Fruit fly (Drosophila melanogaster) whole organism, prepupa: ENCODE measurements around the gene fbl.

Experiments used
- Blimp-1 ChIP-seq: fragments of 200-800 bp; sonication (Bioruptor generic); optimal IDR thresholded peaks from 3 replicates; lab custom pipeline; 2017; ENCODE audit warnings: missing biosample characterization, missing genetic modification characterization, mild to moderate bottlenecking, moderate library complexity, missing genetic modification reagents
- CG10631 ChIP-seq: fragments of 200-800 bp; sonication (Bioruptor generic); optimal IDR thresholded peaks from 2 replicates; lab custom pipeline; 2016; ENCODE audit warnings: missing biosample characterization, missing genetic modification characterization
- CG10669 ChIP-seq: fragments of 200-800 bp; sonication (Bioruptor generic); optimal IDR thresholded peaks from 3 replicates; lab custom pipeline; 2018; ENCODE audit warnings: missing biosample characterization, mild to moderate bottlenecking, missing genetic modification characterization, moderate library complexity
- CG11294 ChIP-seq: fragments of 200-800 bp; sonication (Bioruptor generic); IDR thresholded peaks from 2 replicates; pipeline ENCODE4 v1.3.6; 2022; ENCODE audit warnings: missing biosample characterization, missing genetic modification characterization
- CG11762 ChIP-seq: fragments of 200-800 bp; sonication (Bioruptor generic); optimal IDR thresholded peaks from 3 replicates; lab custom pipeline; 2016; ENCODE audit warnings: missing biosample characterization, missing genetic modification characterization; ENCODE audit not compliant: insufficient read depth
- CG11902 ChIP-seq: fragments of 200-800 bp; sonication (Bioruptor generic); optimal IDR thresholded peaks from 3 replicates; lab custom pipeline; 2016; ENCODE audit warnings: missing biosample characterization, missing genetic modification characterization
- CG15336 ChIP-seq: fragments of 200-800 bp; sonication (Bioruptor generic); IDR thresholded peaks from 2 replicates; pipeline ENCODE4 v1.3.6; 2022; ENCODE audit warnings: missing biosample characterization, missing genetic modification characterization
- CG1621 ChIP-seq: fragments of 200-800 bp; sonication (Bioruptor generic); optimal IDR thresholded peaks from 3 replicates; lab custom pipeline; 2018; ENCODE audit warnings: missing biosample characterization, mild to moderate bottlenecking, missing genetic modification characterization
- CG16779 ChIP-seq: fragments of 200-800 bp; sonication (Bioruptor generic); optimal IDR thresholded peaks from 3 replicates; lab custom pipeline; 2017; ENCODE audit warnings: missing biosample characterization, mild to moderate bottlenecking, missing genetic modification characterization
- CG3032 ChIP-seq: fragments of 200-800 bp; optimal IDR thresholded peaks from 2 replicates; lab custom pipeline; 2019; ENCODE audit warnings: missing biosample characterization, mild to moderate bottlenecking, missing genetic modification characterization, moderate library complexity
- CG31627 ChIP-seq: fragments of 200-800 bp; sonication (Bioruptor generic); optimal IDR thresholded peaks from 3 replicates; lab custom pipeline; 2016; ENCODE audit warnings: missing biosample characterization, missing genetic modification characterization
- CG32006 ChIP-seq: fragments of 200-800 bp; sonication (Bioruptor generic); optimal IDR thresholded peaks from 3 replicates; lab custom pipeline; 2017; ENCODE audit warnings: missing biosample characterization, mild to moderate bottlenecking, missing genetic modification characterization
- CG34406 ChIP-seq: fragments of 200-800 bp; sonication (Bioruptor generic); optimal IDR thresholded peaks from 3 replicates; lab custom pipeline; 2016; ENCODE audit warnings: missing biosample characterization, missing genetic modification characterization
- CG3919 ChIP-seq: fragments of 200-800 bp; sonication (Bioruptor generic); optimal IDR thresholded peaks from 3 replicates; lab custom pipeline; 2016; ENCODE audit warnings: missing biosample characterization, missing genetic modification characterization
- CG4318 ChIP-seq: fragments of 200-800 bp; sonication (Bioruptor generic); optimal IDR thresholded peaks from 3 replicates; lab custom pipeline; 2017; ENCODE audit warnings: missing biosample characterization, mild to moderate bottlenecking, missing genetic modification characterization
- CG6163 ChIP-seq: fragments of 200-800 bp; sonication (Bioruptor generic); IDR thresholded peaks from 3 replicates; pipeline ENCODE4 v1.3.6; 2022; ENCODE audit warnings: missing biosample characterization, missing genetic modification characterization
- CG6276 ChIP-seq: fragments of 200-800 bp; sonication (Bioruptor generic); optimal IDR thresholded peaks from 2 replicates; lab custom pipeline; 2017; ENCODE audit warnings: missing biosample characterization, mild to moderate bottlenecking, missing genetic modification characterization
- CG6792 ChIP-seq: fragments of 200-800 bp; sonication (Bioruptor generic); optimal IDR thresholded peaks from 3 replicates; lab custom pipeline; 2016; ENCODE audit warnings: missing biosample characterization, missing genetic modification characterization
- CG6808 ChIP-seq: fragments of 200-800 bp; sonication (Bioruptor generic); optimal IDR thresholded peaks from 3 replicates; lab custom pipeline; 2017; ENCODE audit warnings: missing biosample characterization, missing genetic modification characterization, mild to moderate bottlenecking, moderate library complexity, missing genetic modification reagents
- CG7368 ChIP-seq: fragments of 200-800 bp; sonication (Bioruptor generic); optimal IDR thresholded peaks from 3 replicates; lab custom pipeline; 2016; ENCODE audit warnings: missing biosample characterization, missing genetic modification characterization
- CG8119 ChIP-seq: fragments of 200-800 bp; sonication (Bioruptor generic); IDR thresholded peaks from 3 replicates; pipeline ENCODE4 v1.3.6; 2022; ENCODE audit warnings: missing biosample characterization, missing genetic modification characterization
- CG8319 ChIP-seq: fragments of 200-800 bp; sonication (Bioruptor generic); optimal IDR thresholded peaks from 3 replicates; lab custom pipeline; 2016; ENCODE audit warnings: missing biosample characterization, missing genetic modification characterization
- CG9139 ChIP-seq: fragments of 200-800 bp; sonication (Bioruptor generic); optimal IDR thresholded peaks from 3 replicates; lab custom pipeline; 2017; ENCODE audit warnings: missing biosample characterization, mild to moderate bottlenecking, missing genetic modification characterization
- Eip75B ChIP-seq: fragments of 200-800 bp; sonication (Bioruptor generic); optimal IDR thresholded peaks from 3 replicates; lab custom pipeline; 2016; ENCODE audit warnings: missing biosample characterization, missing genetic modification characterization
- Eip78C ChIP-seq: fragments of 200-800 bp; sonication (Bioruptor generic); peaks from one replicate; lab custom pipeline; 2016; ENCODE audit warnings: missing biosample characterization, missing genetic modification characterization
- Eip93F ChIP-seq: fragments of 200-800 bp; sonication (Bioruptor generic); optimal IDR thresholded peaks from 2 replicates; lab custom pipeline; 2016; ENCODE audit warnings: missing biosample characterization, mild to moderate bottlenecking, missing genetic modification characterization
- Ets21C ChIP-seq: fragments of 200-800 bp; sonication (Bioruptor generic); optimal IDR thresholded peaks from 3 replicates; lab custom pipeline; 2016; ENCODE audit warnings: missing biosample characterization, missing genetic modification characterization
- Ets96B ChIP-seq: fragments of 200-800 bp; optimal IDR thresholded peaks from 2 replicates; lab custom pipeline; 2019; ENCODE audit warnings: missing biosample characterization, mild to moderate bottlenecking, missing genetic modification characterization, moderate library complexity
- Gug ChIP-seq: fragments of 200-800 bp; sonication (Bioruptor generic); IDR thresholded peaks from 2 replicates; pipeline ENCODE4 v1.3.6; 2022; ENCODE audit warnings: missing biosample characterization, missing genetic modification characterization
- Hr38 ChIP-seq: sonication (Bioruptor generic); optimal IDR thresholded peaks from 2 replicates; lab custom pipeline; 2016; ENCODE audit warnings: missing biosample characterization, missing genetic modification characterization
- Hr39 ChIP-seq: fragments of 200-800 bp; sonication (Bioruptor generic); optimal IDR thresholded peaks from 2 replicates; lab custom pipeline; 2016; ENCODE audit warnings: missing biosample characterization, missing genetic modification characterization
- Lpt ChIP-seq: fragments of 200-800 bp; sonication (Bioruptor generic); optimal IDR thresholded peaks from 3 replicates; lab custom pipeline; 2016; ENCODE audit warnings: missing biosample characterization, missing genetic modification characterization
- Met ChIP-seq: fragments of 200-800 bp; sonication (Bioruptor generic); optimal IDR thresholded peaks from 3 replicates; lab custom pipeline; 2016; ENCODE audit warnings: missing biosample characterization, missing genetic modification characterization
- OdsH ChIP-seq: fragments of 200-800 bp; sonication (Bioruptor generic); optimal IDR thresholded peaks from 3 replicates; lab custom pipeline; 2016; ENCODE audit warnings: missing biosample characterization, missing genetic modification characterization
- Smox ChIP-seq: fragments of 200-800 bp; sonication (Bioruptor generic); optimal IDR thresholded peaks from 3 replicates; lab custom pipeline; 2016; ENCODE audit warnings: missing biosample characterization, missing genetic modification characterization
- Sox102F ChIP-seq: fragments of 200-800 bp; sonication (Bioruptor generic); optimal IDR thresholded peaks from 2 replicates; lab custom pipeline; 2016; ENCODE audit warnings: missing biosample characterization, mild to moderate bottlenecking, missing genetic modification characterization
- Sox14 ChIP-seq: fragments of 200-800 bp; sonication (Bioruptor generic); optimal IDR thresholded peaks from 3 replicates; lab custom pipeline; 2016; ENCODE audit warnings: missing biosample characterization, missing genetic modification characterization
- Sox15 ChIP-seq: fragments of 200-800 bp; sonication (Bioruptor generic); optimal IDR thresholded peaks from 3 replicates; lab custom pipeline; 2016; ENCODE audit warnings: missing biosample characterization, missing genetic modification characterization
- achi ChIP-seq: fragments of 200-800 bp; sonication (Bioruptor generic); optimal IDR thresholded peaks from 3 replicates; lab custom pipeline; 2016; ENCODE audit warnings: missing biosample characterization, missing genetic modification characterization
- acj6 ChIP-seq: fragments of 200-800 bp; sonication (Bioruptor generic); optimal IDR thresholded peaks from 3 replicates; lab custom pipeline; 2016; ENCODE audit warnings: missing biosample characterization, missing genetic modification characterization
- cyc ChIP-seq: fragments of 200-800 bp; sonication (Bioruptor generic); optimal IDR thresholded peaks from 3 replicates; lab custom pipeline; 2016; ENCODE audit warnings: missing biosample characterization, missing genetic modification characterization
- dac ChIP-seq: fragments of 200-800 bp; sonication (Bioruptor generic); optimal IDR thresholded peaks from 2 replicates; lab custom pipeline; 2017; ENCODE audit warnings: missing biosample characterization, mild to moderate bottlenecking, missing genetic modification characterization
- fd59A ChIP-seq: fragments of 200-800 bp; sonication (Bioruptor generic); optimal IDR thresholded peaks from 2 replicates; lab custom pipeline; 2017; ENCODE audit warnings: missing biosample characterization, mild to moderate bottlenecking, missing genetic modification characterization, missing genetic modification reagents
- fd85E ChIP-seq: fragments of 200-800 bp; sonication (Bioruptor generic); optimal IDR thresholded peaks from 3 replicates; lab custom pipeline; 2016; ENCODE audit warnings: missing biosample characterization, missing genetic modification characterization
- lz ChIP-seq: fragments of 200-800 bp; sonication (Bioruptor generic); optimal IDR thresholded peaks from 3 replicates; lab custom pipeline; 2016; ENCODE audit warnings: missing biosample characterization, missing genetic modification characterization
- net ChIP-seq: fragments of 200-800 bp; sonication (Bioruptor generic); optimal IDR thresholded peaks from 3 replicates; lab custom pipeline; 2016; ENCODE audit warnings: missing biosample characterization, missing genetic modification characterization
- pdm3 ChIP-seq: fragments of 200-800 bp; sonication (Bioruptor generic); optimal IDR thresholded peaks from 3 replicates; lab custom pipeline; 2016; ENCODE audit warnings: missing biosample characterization, missing genetic modification characterization
- salr ChIP-seq, 2 experiments: fragments of 200-800 bp; sonication (Bioruptor generic); optimal IDR thresholded peaks; 3 replicates each; lab custom pipeline; 2016 to 2018; ENCODE audit warnings: missing biosample characterization in 2 of 2, missing genetic modification characterization in 2 of 2, mild to moderate bottlenecking in 1 of 2
- svp ChIP-seq: fragments of 200-800 bp; sonication (Bioruptor generic); peaks from one replicate; lab custom pipeline; 2016; ENCODE audit warnings: missing biosample characterization, missing genetic modification characterization
- topi ChIP-seq: fragments of 200-800 bp; sonication (Bioruptor generic); optimal IDR thresholded peaks from 3 replicates; lab custom pipeline; 2016; ENCODE audit warnings: missing biosample characterization, missing genetic modification characterization
- vri ChIP-seq: fragments of 200-800 bp; sonication (Bioruptor generic); optimal IDR thresholded peaks from 3 replicates; lab custom pipeline; 2016; ENCODE audit warnings: missing biosample characterization, mild to moderate bottlenecking, missing genetic modification characterization

The fbl gene

DNA sequence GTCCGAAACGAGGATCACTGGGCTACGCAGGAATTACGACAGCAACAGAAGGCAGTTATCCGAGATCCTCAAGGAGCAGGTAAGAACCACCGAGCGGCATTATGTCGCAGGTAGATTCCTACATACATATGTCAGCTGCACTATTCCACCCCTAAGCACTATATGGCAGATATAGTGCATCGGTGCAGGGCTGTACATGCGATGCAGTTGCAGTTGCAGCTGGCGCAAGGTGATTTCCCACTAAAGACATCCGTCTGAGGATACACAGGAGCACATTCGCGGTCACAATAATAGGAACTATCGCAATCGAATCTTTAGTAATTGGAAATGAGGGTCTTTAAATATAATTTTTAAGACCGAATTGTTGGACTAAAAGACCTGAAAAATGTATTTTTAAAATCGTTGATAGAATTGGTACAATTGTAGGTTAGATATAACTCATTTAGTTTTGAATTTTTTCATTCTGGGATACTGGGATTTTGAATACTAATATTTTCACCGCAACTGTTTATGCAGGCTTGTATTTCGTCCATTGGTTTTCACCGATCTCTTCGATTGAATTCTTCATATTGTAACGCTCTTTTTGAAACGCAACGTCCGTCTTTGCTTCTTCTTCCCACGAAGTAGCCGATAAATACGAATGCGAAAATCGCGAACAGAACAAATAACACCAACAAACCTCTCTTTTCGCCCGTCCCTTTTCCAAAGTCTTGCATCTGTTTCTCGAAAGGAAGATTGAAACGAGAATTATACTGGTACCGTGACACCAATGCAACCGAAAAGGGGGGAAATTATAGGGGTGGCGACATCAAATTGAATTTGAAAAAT is 18.6 kb downstream of the fbl start:
- TF ChIP-seq Smox (GFP tag; lab: Kevin White, UChicago) (peak; percentile 72), CG15336 (GFP tag; lab: Robert Waterston, UW) (peak; percentile 25; the same call in 1 of the 2 replicates), Eip78C (GFP tag; lab: Kevin White, UChicago) (peak; percentile 91), svp (GFP tag; lab: Kevin White, UChicago) (peak; percentile 80), CG6163 (GFP tag; lab: Robert Waterston, UW) (peak; percentile 77), achi (GFP tag; lab: Kevin White, UChicago) (peak; percentile 66), CG11902 (GFP tag; lab: Kevin White, UChicago) (peak; percentile 62), CG31627 (peak; percentile 64), Hr38 (GFP tag; lab: Kevin White, UChicago) (no peak), CG1621 (tag; lab: Kevin White, UChicago) (peak; percentile 75), Hr39 (GFP tag; lab: Kevin White, UChicago) (peak; percentile 70), CG6792 (peak; percentile 72), vri (peak; percentile 49), CG9139 (GFP tag; lab: Kevin White, UChicago) (peak; percentile 73), CG8119 (GFP tag; lab: Robert Waterston, UW) (no peak), CG3919 (peak; percentile 56), Ets96B (peak; percentile 83), Eip75B (GFP tag; lab: Kevin White, UChicago) (peak; percentile 69), dac (GFP tag; lab: Kevin White, UChicago) (no peak), Sox14 (GFP tag; lab: Kevin White, UChicago) (peak; percentile 56), CG32006 (GFP tag; lab: Kevin White, UChicago) (no peak), CG34406 (peak; percentile 60), CG4318 (GFP tag; lab: Kevin White, UChicago) (no peak), cyc (GFP tag; lab: Kevin White, UChicago) (peak; percentile 53), Lpt (GFP tag; lab: Kevin White, UChicago) (no peak), CG6276 (no peak), CG10669 (peak; percentile 77), Blimp-1 (GFP tag; lab: Kevin White, UChicago) (no peak), CG10631 (GFP tag; lab: Kevin White, UChicago) (peak; percentile 39), CG11294 (GFP tag; lab: Robert Waterston, UW) (no peak), CG6808 (GFP tag; lab: Kevin White, UChicago) (peak; percentile 76), lz (GFP tag; lab: Kevin White, UChicago) (peak; percentile 68), fd59A (GFP tag; lab: Kevin White, UChicago) (peak; percentile 72), acj6 (peak; percentile 73), topi (GFP tag; lab: Kevin White, UChicago) (peak; percentile 60), CG11762 (GFP tag; lab: Kevin White, UChicago) (peak; percentile 46), Gug (GFP tag; lab: Robert Waterston, UW) (no peak), fd85E (GFP tag; lab: Kevin White, UChicago) (no peak), salr (GFP tag; optimal IDR thresholded peaks at IDR 0.05; lab: Kevin White, UChicago) (peak in 1 of 2 experiments; percentile 57), CG7368 (peak; percentile 55), CG8319 (peak; percentile 34), Met (GFP tag; lab: Kevin White, UChicago) (peak; percentile 62), net (peak; percentile 17), Eip93F (GFP tag; lab: Kevin White, UChicago) (peak; percentile 23), Ets21C (GFP tag; lab: Kevin White, UChicago) (peak; percentile 46), Sox15 (GFP tag; lab: Kevin White, UChicago) (peak; percentile 24), Sox102F (GFP tag; lab: Kevin White, UChicago) (peak; percentile 51), CG3032 (tag; lab: Kevin White, UChicago) (peak; percentile 85), pdm3 (GFP tag; lab: Kevin White, UChicago) (peak; percentile 65), OdsH (GFP tag; lab: Kevin White, UChicago) (peak; percentile 66), CG16779 (peak; percentile 28)
